Fruit fly (Drosophila melanogaster) whole organism, prepupa: ENCODE data around the gene CG46394.
A peak's percentile ranks its signal among the peaks of the same experiment; 100 is the strongest.
"Not testable (repeated sequence)": the region's sequence is repeated elsewhere in the genome, so short reads cannot be mapped to it uniquely, and the experiment has no call there.

Experiments used
- Blimp-1 ChIP-seq: fragments of 200-800 bp; sonication (Bioruptor generic); optimal IDR thresholded peaks from 3 replicates; lab custom pipeline; 2017; ENCODE audit warnings: missing biosample characterization, missing genetic modification characterization, mild to moderate bottlenecking, moderate library complexity, missing genetic modification reagents
- CG10631 ChIP-seq: fragments of 200-800 bp; sonication (Bioruptor generic); optimal IDR thresholded peaks from 2 replicates; lab custom pipeline; 2016; ENCODE audit warnings: missing biosample characterization, missing genetic modification characterization
- CG11762 ChIP-seq: fragments of 200-800 bp; sonication (Bioruptor generic); optimal IDR thresholded peaks from 3 replicates; lab custom pipeline; 2016; ENCODE audit warnings: missing biosample characterization, missing genetic modification characterization; ENCODE audit not compliant: insufficient read depth
- CG1621 ChIP-seq: fragments of 200-800 bp; sonication (Bioruptor generic); optimal IDR thresholded peaks from 3 replicates; lab custom pipeline; 2018; ENCODE audit warnings: missing biosample characterization, mild to moderate bottlenecking, missing genetic modification characterization
- CG31627 ChIP-seq: fragments of 200-800 bp; sonication (Bioruptor generic); optimal IDR thresholded peaks from 3 replicates; lab custom pipeline; 2016; ENCODE audit warnings: missing biosample characterization, missing genetic modification characterization
- CG4318 ChIP-seq: fragments of 200-800 bp; sonication (Bioruptor generic); optimal IDR thresholded peaks from 3 replicates; lab custom pipeline; 2017; ENCODE audit warnings: missing biosample characterization, mild to moderate bottlenecking, missing genetic modification characterization
- CG6163 ChIP-seq: fragments of 200-800 bp; sonication (Bioruptor generic); IDR thresholded peaks from 3 replicates; pipeline ENCODE4 v1.3.6; 2022; ENCODE audit warnings: missing biosample characterization, missing genetic modification characterization
- CG6276 ChIP-seq: fragments of 200-800 bp; sonication (Bioruptor generic); optimal IDR thresholded peaks from 2 replicates; lab custom pipeline; 2017; ENCODE audit warnings: missing biosample characterization, mild to moderate bottlenecking, missing genetic modification characterization
- CG6808 ChIP-seq: fragments of 200-800 bp; sonication (Bioruptor generic); optimal IDR thresholded peaks from 3 replicates; lab custom pipeline; 2017; ENCODE audit warnings: missing biosample characterization, missing genetic modification characterization, mild to moderate bottlenecking, moderate library complexity, missing genetic modification reagents
- CG6854 ChIP-seq: fragments of 200-800 bp; sonication (Bioruptor generic); optimal IDR thresholded peaks from 2 replicates; lab custom pipeline; 2017; ENCODE audit warnings: missing biosample characterization, mild to moderate bottlenecking, missing genetic modification characterization
- CG7368 ChIP-seq: fragments of 200-800 bp; sonication (Bioruptor generic); optimal IDR thresholded peaks from 3 replicates; lab custom pipeline; 2016; ENCODE audit warnings: missing biosample characterization, missing genetic modification characterization
- CG8119 ChIP-seq: fragments of 200-800 bp; sonication (Bioruptor generic); IDR thresholded peaks from 3 replicates; pipeline ENCODE4 v1.3.6; 2022; ENCODE audit warnings: missing biosample characterization, missing genetic modification characterization
- CG8319 ChIP-seq: fragments of 200-800 bp; sonication (Bioruptor generic); optimal IDR thresholded peaks from 3 replicates; lab custom pipeline; 2016; ENCODE audit warnings: missing biosample characterization, missing genetic modification characterization
- CG8632 ChIP-seq: fragments of 200-800 bp; sonication (Bioruptor generic); optimal IDR thresholded peaks from 3 replicates; lab custom pipeline; 2016; ENCODE audit warnings: missing biosample characterization, missing genetic modification characterization
- CG9139 ChIP-seq: fragments of 200-800 bp; sonication (Bioruptor generic); optimal IDR thresholded peaks from 3 replicates; lab custom pipeline; 2017; ENCODE audit warnings: missing biosample characterization, mild to moderate bottlenecking, missing genetic modification characterization
- Eip78C ChIP-seq: fragments of 200-800 bp; sonication (Bioruptor generic); peaks from one replicate; lab custom pipeline; 2016; ENCODE audit warnings: missing biosample characterization, missing genetic modification characterization
- Eip93F ChIP-seq: fragments of 200-800 bp; sonication (Bioruptor generic); optimal IDR thresholded peaks from 2 replicates; lab custom pipeline; 2016; ENCODE audit warnings: missing biosample characterization, mild to moderate bottlenecking, missing genetic modification characterization
- Ets21C ChIP-seq: fragments of 200-800 bp; sonication (Bioruptor generic); optimal IDR thresholded peaks from 3 replicates; lab custom pipeline; 2016; ENCODE audit warnings: missing biosample characterization, missing genetic modification characterization
- Ets96B ChIP-seq: fragments of 200-800 bp; optimal IDR thresholded peaks from 2 replicates; lab custom pipeline; 2019; ENCODE audit warnings: missing biosample characterization, mild to moderate bottlenecking, missing genetic modification characterization, moderate library complexity
- Hr38 ChIP-seq: sonication (Bioruptor generic); optimal IDR thresholded peaks from 2 replicates; lab custom pipeline; 2016; ENCODE audit warnings: missing biosample characterization, missing genetic modification characterization
- Hr39 ChIP-seq: fragments of 200-800 bp; sonication (Bioruptor generic); optimal IDR thresholded peaks from 2 replicates; lab custom pipeline; 2016; ENCODE audit warnings: missing biosample characterization, missing genetic modification characterization
- Lpt ChIP-seq: fragments of 200-800 bp; sonication (Bioruptor generic); optimal IDR thresholded peaks from 3 replicates; lab custom pipeline; 2016; ENCODE audit warnings: missing biosample characterization, missing genetic modification characterization
- Sox14 ChIP-seq: fragments of 200-800 bp; sonication (Bioruptor generic); optimal IDR thresholded peaks from 3 replicates; lab custom pipeline; 2016; ENCODE audit warnings: missing biosample characterization, missing genetic modification characterization
- Sox15 ChIP-seq: fragments of 200-800 bp; sonication (Bioruptor generic); optimal IDR thresholded peaks from 3 replicates; lab custom pipeline; 2016; ENCODE audit warnings: missing biosample characterization, missing genetic modification characterization
- acj6 ChIP-seq: fragments of 200-800 bp; sonication (Bioruptor generic); optimal IDR thresholded peaks from 3 replicates; lab custom pipeline; 2016; ENCODE audit warnings: missing biosample characterization, missing genetic modification characterization
- cyc ChIP-seq: fragments of 200-800 bp; sonication (Bioruptor generic); optimal IDR thresholded peaks from 3 replicates; lab custom pipeline; 2016; ENCODE audit warnings: missing biosample characterization, missing genetic modification characterization
- dsx ChIP-seq: fragments of 200-800 bp; optimal IDR thresholded peaks from 3 replicates; lab custom pipeline; 2019; ENCODE audit warnings: missing biosample characterization, mild to moderate bottlenecking, missing genetic modification characterization, moderate library complexity; ENCODE audit not compliant: poor library complexity, severe bottlenecking
- eg ChIP-seq: fragments of 200-800 bp; sonication (Bioruptor generic); IDR thresholded peaks from 3 replicates; pipeline ENCODE4 v1.3.6; 2022; ENCODE audit warnings: missing biosample characterization, missing genetic modification characterization
- fd59A ChIP-seq: fragments of 200-800 bp; sonication (Bioruptor generic); optimal IDR thresholded peaks from 2 replicates; lab custom pipeline; 2017; ENCODE audit warnings: missing biosample characterization, mild to moderate bottlenecking, missing genetic modification characterization, missing genetic modification reagents
- fd85E ChIP-seq: fragments of 200-800 bp; sonication (Bioruptor generic); optimal IDR thresholded peaks from 3 replicates; lab custom pipeline; 2016; ENCODE audit warnings: missing biosample characterization, missing genetic modification characterization
- fkh ChIP-seq: fragments of 200-800 bp; sonication (Bioruptor generic); optimal IDR thresholded peaks from 3 replicates; lab custom pipeline; 2017; ENCODE audit warnings: missing biosample characterization, mild to moderate bottlenecking, missing genetic modification characterization, moderate library complexity
- net ChIP-seq: fragments of 200-800 bp; sonication (Bioruptor generic); optimal IDR thresholded peaks from 3 replicates; lab custom pipeline; 2016; ENCODE audit warnings: missing biosample characterization, missing genetic modification characterization
- salr ChIP-seq, 2 experiments: fragments of 200-800 bp; sonication (Bioruptor generic); optimal IDR thresholded peaks; 3 replicates each; lab custom pipeline; 2016 to 2018; ENCODE audit warnings: missing biosample characterization in 2 of 2, missing genetic modification characterization in 2 of 2, mild to moderate bottlenecking in 1 of 2
- spab ChIP-seq: fragments of 200-800 bp; sonication (Bioruptor generic); optimal IDR thresholded peaks from 2 replicates; lab custom pipeline; 2017; ENCODE audit warnings: missing biosample characterization, mild to moderate bottlenecking, missing genetic modification characterization, missing genetic modification reagents
- svp ChIP-seq: fragments of 200-800 bp; sonication (Bioruptor generic); peaks from one replicate; lab custom pipeline; 2016; ENCODE audit warnings: missing biosample characterization, missing genetic modification characterization
- topi ChIP-seq: fragments of 200-800 bp; sonication (Bioruptor generic); optimal IDR thresholded peaks from 3 replicates; lab custom pipeline; 2016; ENCODE audit warnings: missing biosample characterization, missing genetic modification characterization

The CG46394 gene

DNA sequence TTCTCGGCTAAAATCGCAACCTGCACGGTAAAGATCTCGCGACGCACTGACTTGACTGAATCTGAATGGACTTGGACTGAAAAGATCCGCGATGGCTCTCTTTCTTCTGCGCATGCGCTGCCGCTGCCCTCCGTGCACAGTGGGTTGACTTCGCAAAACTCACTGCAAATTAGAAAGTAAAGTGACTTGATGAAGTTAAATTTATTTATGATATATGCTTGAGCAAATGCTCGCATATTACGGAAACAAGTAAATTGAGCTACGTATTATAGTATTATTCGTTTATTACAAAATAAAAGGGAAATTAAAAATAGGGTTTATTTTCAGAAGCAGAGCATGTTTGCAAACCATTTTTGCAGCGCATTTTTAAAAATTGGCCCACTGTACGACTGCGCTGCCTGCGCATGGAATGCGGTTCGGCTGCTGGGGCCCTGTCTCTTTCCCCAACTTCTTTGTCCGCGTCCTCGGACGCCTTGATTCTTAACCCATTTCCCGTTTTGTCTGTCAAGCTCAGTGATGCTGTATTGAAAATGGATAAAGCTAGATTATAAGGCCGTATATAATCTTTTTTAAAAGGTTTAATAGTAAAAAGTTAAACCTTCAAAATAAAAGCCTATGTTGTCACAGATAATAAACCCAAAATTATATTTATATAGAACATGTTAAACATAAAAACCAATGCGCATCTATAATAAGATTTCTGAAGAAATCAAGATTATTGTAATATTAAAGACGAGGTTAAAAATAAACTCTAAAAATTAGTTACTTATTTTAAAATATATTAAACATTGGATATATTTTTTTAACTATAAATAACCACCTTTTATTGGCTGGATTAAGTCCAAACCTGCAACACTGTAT lies 12.2 kb upstream of the CG46394 start, which contains the start of gene rt (continued):
- TF ChIP-seq Ets21C (GFP tag; lab: Kevin White, UChicago): peak; percentile 73
- no peak for TF ChIP-seq fd85E (GFP tag; lab: Kevin White, UChicago)
- peak; percentile 61 for TF ChIP-seq CG4318 (GFP tag; lab: Kevin White, UChicago)
- peak; percentile 82 for TF ChIP-seq CG9139 (GFP tag; lab: Kevin White, UChicago)
- TF ChIP-seq CG7368 (GFP tag; lab: Kevin White, UChicago): peak; percentile 84
- peak; percentile 90 for TF ChIP-seq CG6808 (GFP tag; lab: Kevin White, UChicago)
- no peak for TF ChIP-seq Hr38 (GFP tag; lab: Kevin White, UChicago)
- peak; percentile 74; the same call in 2 of the 3 replicates for TF ChIP-seq eg (GFP tag; lab: Robert Waterston, UW)
- peak; percentile 88 for TF ChIP-seq Ets96B (tag; lab: Kevin White, UChicago)
- TF ChIP-seq CG8119 (GFP tag; lab: Robert Waterston, UW): peak; percentile 83
- TF ChIP-seq Eip78C: peak; percentile 95
- TF ChIP-seq Eip93F (GFP tag; lab: Kevin White, UChicago): peak; percentile 51
- peak; percentile 81 for TF ChIP-seq CG6854 (GFP tag; lab: Kevin White, UChicago)
- peak; percentile 77 for TF ChIP-seq cyc (GFP tag; lab: Kevin White, UChicago)
- TF ChIP-seq net (GFP tag; lab: Kevin White, UChicago): peak; percentile 84
- TF ChIP-seq CG11762: peak; percentile 70
- TF ChIP-seq Hr39 (GFP tag; lab: Kevin White, UChicago): peak; percentile 62
- peak; percentile 78; the same call in 2 of the 3 replicates for TF ChIP-seq CG6163 (GFP tag; lab: Robert Waterston, UW)
- TF ChIP-seq CG8319 (GFP tag; lab: Kevin White, UChicago): peak; percentile 69
- TF ChIP-seq topi (GFP tag; lab: Kevin White, UChicago): peak; percentile 87
- peak; percentile 86 for TF ChIP-seq spab (GFP tag; lab: Kevin White, UChicago)
- TF ChIP-seq acj6 (GFP tag; lab: Kevin White, UChicago): peak; percentile 77
- TF ChIP-seq Sox14: peak; percentile 88
- TF ChIP-seq Lpt: peak; percentile 67
- peak; percentile 92 for TF ChIP-seq svp (GFP tag; lab: Kevin White, UChicago)
- TF ChIP-seq Sox15 (GFP tag; lab: Kevin White, UChicago): peak; percentile 62
- TF ChIP-seq CG6276 (GFP tag; lab: Kevin White, UChicago): peak; percentile 82
- peak; percentile 88 for TF ChIP-seq CG1621 (tag; lab: Kevin White, UChicago)
- peak; percentile 52 to 81 for TF ChIP-seq salr (GFP tag; optimal IDR thresholded peaks at IDR 0.05; lab: Kevin White, UChicago)
- peak; percentile 90 for TF ChIP-seq fd59A (GFP tag; lab: Kevin White, UChicago)

DNA sequence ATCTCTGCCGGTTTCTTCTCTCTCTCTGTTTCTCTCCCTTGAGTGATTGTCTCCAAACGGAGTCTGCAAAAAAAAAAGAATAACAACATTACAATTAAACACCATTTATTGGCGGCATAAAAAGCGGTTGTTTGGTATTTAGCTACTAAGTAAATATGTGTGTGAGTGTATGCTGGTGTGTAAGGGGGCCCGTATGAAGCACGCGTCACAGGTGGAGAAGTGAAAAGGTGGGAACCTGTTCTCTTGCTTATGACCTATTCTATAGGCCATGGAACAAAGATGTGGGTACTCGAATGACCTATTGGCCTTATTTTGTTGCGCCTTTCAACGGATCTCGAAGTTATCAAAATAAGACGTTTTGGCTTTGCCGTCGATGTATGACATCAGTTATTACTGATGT lies 11.6 kb upstream of the CG46394 start:
- TF ChIP-seq Ets96B (tag; lab: Kevin White, UChicago) (no peak), fkh (peak; percentile 47), CG8632 (GFP tag; lab: Kevin White, UChicago) (no peak), CG6163 (GFP tag; lab: Robert Waterston, UW) (0 out of 3 replicates have a peak, but pooled peaks have one; percentile 42)

DNA sequence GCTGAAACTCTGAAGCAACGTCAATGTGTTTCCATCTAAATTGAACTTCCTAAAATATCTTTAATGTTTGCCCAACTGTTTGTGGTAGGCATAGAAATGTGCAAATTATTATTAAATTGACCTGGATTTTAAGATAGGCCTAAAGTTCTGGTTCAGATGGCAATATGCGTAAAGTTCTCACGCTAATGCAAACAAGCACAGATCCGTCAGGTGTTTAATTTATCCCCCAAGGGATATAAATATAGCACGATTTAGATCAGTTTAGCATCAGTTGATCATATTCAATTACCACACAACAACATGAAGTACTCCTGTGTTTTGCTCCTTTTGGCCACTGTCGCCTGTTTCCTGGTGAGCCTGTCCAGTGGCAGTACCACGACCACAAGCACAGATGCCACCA lies 10.8 kb upstream of the CG46394 start, which contains the start of gene CG7377:
Gene CG7377, plus strand, starts transcription at position 301 of the 400 bp plus-strand sequence.
- not testable (repeated sequence) for TF ChIP-seq salr (GFP tag; optimal IDR thresholded peaks at IDR 0.05; lab: Kevin White, UChicago); dsx (GFP tag; lab: Kevin White, UChicago); Ets21C (GFP tag; lab: Kevin White, UChicago)

DNA sequence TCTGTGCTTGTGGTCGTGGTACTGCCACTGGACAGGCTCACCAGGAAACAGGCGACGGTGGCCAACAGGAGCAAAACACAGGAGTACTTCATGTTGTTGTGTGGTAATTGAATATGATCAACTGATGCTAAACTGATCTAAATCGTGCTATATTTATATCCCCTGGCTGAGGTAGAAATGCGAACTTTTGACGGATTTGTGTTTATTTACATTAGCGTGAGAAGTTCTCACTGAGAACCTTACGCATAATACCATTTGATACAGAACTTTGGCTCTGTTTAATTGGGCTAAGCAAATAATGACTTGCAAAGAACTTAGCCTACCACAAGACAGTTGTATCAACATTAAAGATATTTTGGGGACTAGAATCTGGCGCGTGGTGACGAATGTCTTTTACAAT lies 9.0 kb upstream of the CG46394 start, which contains the start of gene CG33268:
Gene CG33268, minus strand, starts transcription at position 101 of the 400 bp plus-strand sequence.
- TF ChIP-seq Hr38 (GFP tag; lab: Kevin White, UChicago): no peak
- no peak for TF ChIP-seq svp (GFP tag; lab: Kevin White, UChicago)
- TF ChIP-seq CG10631: no peak
- no peak for TF ChIP-seq CG31627 (GFP tag; lab: Kevin White, UChicago)
- TF ChIP-seq Blimp-1: no peak
- no peak for TF ChIP-seq CG1621 (tag; lab: Kevin White, UChicago)
- no peak for TF ChIP-seq CG9139 (GFP tag; lab: Kevin White, UChicago)
